Fruit fly (Drosophila melanogaster) whole organism, embryonic: ENCODE results near the gene Bap111.
A peak's percentile ranks its signal among the peaks of the same experiment; 100 is the strongest.

ENCODE experiments used
- ATbp ChIP-seq: fragments of 200-800 bp; sonication (Bioruptor generic); optimal IDR thresholded peaks from 2 replicates; lab custom pipeline; 2017; ENCODE audit warnings: missing biosample characterization, mild to moderate bottlenecking, missing genetic modification characterization, missing genetic modification reagents
- B-H2 ChIP-seq: fragments of 200-800 bp; sonication (Bioruptor generic); optimal IDR thresholded peaks from 2 replicates; lab custom pipeline; 2018; ENCODE audit warnings: missing biosample characterization, mild to moderate bottlenecking, missing genetic modification characterization
- C15 ChIP-seq: fragments of 200-800 bp; sonication (Bioruptor generic); IDR thresholded peaks from 3 replicates; pipeline ENCODE4 v1.3.6; 2022; ENCODE audit warnings: missing biosample characterization, missing genetic modification characterization
- CG10959 ChIP-seq: fragments of 200-800 bp; sonication (Bioruptor generic); IDR thresholded peaks from 2 replicates; pipeline ENCODE4 v1.3.6; 2022; ENCODE audit warnings: missing biosample characterization, missing genetic modification characterization
- CG11695 ChIP-seq: fragments of 200-800 bp; sonication (Bioruptor generic); IDR thresholded peaks from 3 replicates; pipeline ENCODE4 v1.3.6; 2022; ENCODE audit warnings: missing biosample characterization, missing genetic modification characterization
- CG11723 ChIP-seq: fragments of 200-800 bp; sonication (Bioruptor generic); optimal IDR thresholded peaks from 2 replicates; lab custom pipeline; 2017; ENCODE audit warnings: missing biosample characterization, mild to moderate bottlenecking, missing genetic modification characterization
- CG12071 ChIP-seq: fragments of 200-800 bp; sonication (Bioruptor generic); optimal IDR thresholded peaks from 3 replicates; lab custom pipeline; 2018; ENCODE audit warnings: missing biosample characterization, mild to moderate bottlenecking, missing genetic modification characterization
- CG14014 ChIP-seq: fragments of 200-800 bp; sonication (Bioruptor generic); IDR thresholded peaks from 2 replicates; pipeline ENCODE4 v1.3.6; 2022; ENCODE audit warnings: missing biosample characterization, missing genetic modification characterization
- CG14710 ChIP-seq: fragments of 200-800 bp; sonication (Bioruptor generic); optimal IDR thresholded peaks from 3 replicates; lab custom pipeline; 2019; ENCODE audit warnings: missing biosample characterization, mild to moderate bottlenecking, missing genetic modification characterization, moderate library complexity
- CG15514 ChIP-seq: fragments of 200-800 bp; sonication (Bioruptor generic); optimal IDR thresholded peaks from 3 replicates; lab custom pipeline; 2017; ENCODE audit warnings: missing biosample characterization, missing genetic modification characterization, mild to moderate bottlenecking, moderate library complexity, missing genetic modification reagents
- CG1602 ChIP-seq: fragments of 200-800 bp; sonication (Bioruptor generic); optimal IDR thresholded peaks from 3 replicates; lab custom pipeline; 2016; ENCODE audit warnings: missing biosample characterization, missing genetic modification characterization
- CG1603 ChIP-seq: fragments of 200-800 bp; sonication (Bioruptor generic); optimal IDR thresholded peaks from 2 replicates; lab custom pipeline; 2019; ENCODE audit warnings: missing biosample characterization, mild to moderate bottlenecking, missing genetic modification characterization, moderate library complexity
- CG17328 ChIP-seq: fragments of 200-800 bp; sonication (Bioruptor generic); IDR thresholded peaks from 2 replicates; pipeline ENCODE4 v1.3.6; 2022; ENCODE audit warnings: missing biosample characterization, missing genetic modification characterization
- CG17359 ChIP-seq: fragments of 200-800 bp; sonication (Bioruptor generic); optimal IDR thresholded peaks from 3 replicates; lab custom pipeline; 2018; ENCODE audit warnings: missing biosample characterization, mild to moderate bottlenecking, missing genetic modification characterization, moderate library complexity
- CG1832 ChIP-seq: fragments of 200-800 bp; sonication (Bioruptor generic); optimal IDR thresholded peaks from 2 replicates; lab custom pipeline; 2017; ENCODE audit warnings: missing biosample characterization, mild to moderate bottlenecking, missing genetic modification characterization, inconsistent platforms
- CG2116 ChIP-seq: fragments of 200-800 bp; sonication (Bioruptor generic); optimal IDR thresholded peaks from 3 replicates; lab custom pipeline; 2018; ENCODE audit warnings: missing biosample characterization, mild to moderate bottlenecking, missing genetic modification characterization
- CG33213 ChIP-seq: fragments of 200-800 bp; sonication (Bioruptor generic); optimal IDR thresholded peaks from 3 replicates; lab custom pipeline; 2016; ENCODE audit warnings: missing biosample characterization, missing genetic modification characterization
- CG3407 ChIP-seq: fragments of 200-800 bp; sonication (Bioruptor generic); optimal IDR thresholded peaks from 2 replicates; lab custom pipeline; 2018; ENCODE audit warnings: missing biosample characterization, mild to moderate bottlenecking, missing genetic modification characterization
- CG34224 ChIP-seq: fragments of 200-800 bp; sonication (Bioruptor generic); IDR thresholded peaks from 3 replicates; pipeline ENCODE4 v1.3.6; 2022; ENCODE audit warnings: missing biosample characterization, missing genetic modification characterization; ENCODE audit not compliant: partially characterized antibody
- CG4328 ChIP-seq: fragments of 200-800 bp; sonication (Bioruptor generic); optimal IDR thresholded peaks from 3 replicates; lab custom pipeline; 2017; ENCODE audit warnings: missing biosample characterization, missing genetic modification reagents, missing genetic modification characterization
- CG9727 ChIP-seq: fragments of 200-800 bp; sonication (Bioruptor generic); optimal IDR thresholded peaks from 3 replicates; lab custom pipeline; 2017; ENCODE audit warnings: missing biosample characterization, mild to moderate bottlenecking, missing genetic modification characterization
- CG9797 ChIP-seq: fragments of 200-800 bp; sonication (Bioruptor generic); optimal IDR thresholded peaks from 3 replicates; lab custom pipeline; 2018; ENCODE audit warnings: missing biosample characterization, mild to moderate bottlenecking, missing genetic modification characterization
- Chrac-16 ChIP-seq: fragments of 200-800 bp; sonication (Bioruptor generic); optimal IDR thresholded peaks from 3 replicates; lab custom pipeline; 2016; ENCODE audit warnings: missing biosample characterization, missing genetic modification characterization
- Dad ChIP-seq: fragments of 200-800 bp; sonication (Bioruptor generic); optimal IDR thresholded peaks from 3 replicates; lab custom pipeline; 2016; ENCODE audit warnings: missing biosample characterization, missing genetic modification characterization
- Deaf1 ChIP-seq: fragments of 200-800 bp; optimal IDR thresholded peaks from 3 replicates; lab custom pipeline; 2019; ENCODE audit warnings: missing biosample characterization, mild to moderate bottlenecking, missing genetic modification characterization, moderate library complexity
- Fer1 ChIP-seq: fragments of 200-800 bp; sonication (Bioruptor generic); optimal IDR thresholded peaks from 2 replicates; lab custom pipeline; 2017; ENCODE audit warnings: missing biosample characterization, mild to moderate bottlenecking, missing genetic modification characterization
- HHEX ChIP-seq: fragments of 200-800 bp; sonication (Bioruptor generic); optimal IDR thresholded peaks from 3 replicates; lab custom pipeline; 2017; ENCODE audit warnings: missing biosample characterization, mild to moderate bottlenecking, missing genetic modification characterization, missing genetic modification reagents
- HLH54F ChIP-seq: fragments of 200-800 bp; sonication (Bioruptor generic); optimal IDR thresholded peaks from 3 replicates; lab custom pipeline; 2016; ENCODE audit warnings: missing biosample characterization, missing genetic modification characterization
- HLHmδ ChIP-seq: fragments of 200-800 bp; sonication (Bioruptor generic); optimal IDR thresholded peaks from 2 replicates; lab custom pipeline; 2018; ENCODE audit warnings: missing biosample characterization, mild to moderate bottlenecking, missing genetic modification characterization, moderate library complexity
- HmgD ChIP-seq: fragments of 200-800 bp; sonication (Bioruptor generic); optimal IDR thresholded peaks from 3 replicates; lab custom pipeline; 2016; ENCODE audit warnings: missing biosample characterization, missing genetic modification characterization
- Hr78 ChIP-seq, 2 experiments: fragments of 200-800 bp in 1 of 2; fragments of >200 bp in 1 of 2; sonication (Bioruptor generic) in 1 of 2; optimal IDR thresholded peaks; 2 replicates each; lab custom pipeline; 2017 to 2019; ENCODE audit warnings: missing biosample characterization in 2 of 2, missing genetic modification characterization in 2 of 2, mild to moderate bottlenecking in 1 of 2, moderate library complexity in 1 of 2
- MESR4 ChIP-seq: fragments of 200-800 bp; sonication (Bioruptor generic); optimal IDR thresholded peaks from 2 replicates; lab custom pipeline; 2018; ENCODE audit warnings: missing biosample characterization, mild to moderate bottlenecking, missing genetic modification characterization, moderate library complexity
- NC2α ChIP-seq: fragments of 200-800 bp; sonication (Bioruptor generic); optimal IDR thresholded peaks from 2 replicates; lab custom pipeline; 2016; ENCODE audit warnings: missing biosample characterization, missing genetic modification characterization
- Ravus ChIP-seq: fragments of 200-800 bp; sonication (Bioruptor generic); IDR thresholded peaks from 2 replicates; pipeline ENCODE4 v1.3.6; 2022; ENCODE audit warnings: missing biosample characterization, missing genetic modification characterization
- Side ChIP-seq: fragments of 200-800 bp; sonication (Bioruptor generic); optimal IDR thresholded peaks from 2 replicates; lab custom pipeline; 2016; ENCODE audit warnings: missing biosample characterization, missing genetic modification characterization
- Spps ChIP-seq: fragments of 200-800 bp; sonication (Bioruptor generic); optimal IDR thresholded peaks from 2 replicates; lab custom pipeline; 2018; ENCODE audit warnings: missing biosample characterization, mild to moderate bottlenecking, missing genetic modification characterization
- Trl ChIP-seq, 3 experiments: fragments of >200 bp in 2 of 3; fragments of 200-800 bp in 1 of 3; sonication (Bioruptor generic) in 1 of 3; optimal IDR thresholded peaks; 2 replicates in 1 of 3; 3 replicates in 2 of 3; lab custom pipeline; 2016 to 2017; ENCODE audit warnings: missing biosample characterization in 1 of 3, missing genetic modification characterization in 1 of 3
- br ChIP-seq: fragments of >200 bp; optimal IDR thresholded peaks from 2 replicates; lab custom pipeline; 2017
- da ChIP-seq: fragments of 200-800 bp; sonication (Bioruptor generic); optimal IDR thresholded peaks from 2 replicates; lab custom pipeline; 2016; ENCODE audit warnings: missing biosample characterization, missing genetic modification characterization
- dmrt99B ChIP-seq: fragments of 200-800 bp; sonication (Bioruptor generic); optimal IDR thresholded peaks from 2 replicates; lab custom pipeline; 2018; ENCODE audit warnings: missing biosample characterization, mild to moderate bottlenecking, missing genetic modification characterization, moderate library complexity
- gcm ChIP-seq: fragments of 200-800 bp; sonication (Bioruptor generic); optimal IDR thresholded peaks from 2 replicates; lab custom pipeline; 2019; ENCODE audit warnings: missing biosample characterization, mild to moderate bottlenecking, missing genetic modification characterization, moderate library complexity
- nau ChIP-seq: fragments of 200-800 bp; sonication (Bioruptor generic); optimal IDR thresholded peaks from 3 replicates; lab custom pipeline; 2017; ENCODE audit warnings: missing biosample characterization, mild to moderate bottlenecking, missing genetic modification characterization, missing genetic modification reagents
- sd ChIP-seq: fragments of 200-800 bp; sonication (Bioruptor generic); optimal IDR thresholded peaks from 3 replicates; lab custom pipeline; 2018; ENCODE audit warnings: missing biosample characterization, mild to moderate bottlenecking, missing genetic modification characterization, moderate library complexity
- sens-2 ChIP-seq: fragments of 200-800 bp; sonication (Bioruptor generic); IDR thresholded peaks from 2 replicates; pipeline ENCODE4 v1.3.6; 2022; ENCODE audit warnings: missing biosample characterization, missing genetic modification characterization
- sisA ChIP-seq: fragments of 200-800 bp; sonication (Bioruptor generic); IDR thresholded peaks from 2 replicates; pipeline ENCODE4 v1.3.6; 2022; ENCODE audit warnings: missing biosample characterization, missing genetic modification characterization
- slou ChIP-seq: fragments of 200-800 bp; sonication (Bioruptor generic); optimal IDR thresholded peaks from 3 replicates; lab custom pipeline; 2016; ENCODE audit warnings: missing biosample characterization, missing genetic modification characterization
- sob ChIP-seq: fragments of 200-800 bp; sonication (Bioruptor generic); IDR thresholded peaks from 2 replicates; pipeline ENCODE4 v1.3.6; 2022; ENCODE audit warnings: missing biosample characterization, missing genetic modification characterization
- zen ChIP-seq: fragments of 200-800 bp; sonication (Bioruptor generic); optimal IDR thresholded peaks from 3 replicates; lab custom pipeline; 2018; ENCODE audit warnings: missing biosample characterization, mild to moderate bottlenecking, missing genetic modification characterization, moderate library complexity
- zen2 ChIP-seq: fragments of 200-800 bp; sonication (Bioruptor generic); IDR thresholded peaks from 3 replicates; pipeline ENCODE4 v1.3.6; 2022; ENCODE audit warnings: missing biosample characterization, missing genetic modification characterization; ENCODE audit not compliant: partially characterized antibody

The Bap111 gene

DNA sequence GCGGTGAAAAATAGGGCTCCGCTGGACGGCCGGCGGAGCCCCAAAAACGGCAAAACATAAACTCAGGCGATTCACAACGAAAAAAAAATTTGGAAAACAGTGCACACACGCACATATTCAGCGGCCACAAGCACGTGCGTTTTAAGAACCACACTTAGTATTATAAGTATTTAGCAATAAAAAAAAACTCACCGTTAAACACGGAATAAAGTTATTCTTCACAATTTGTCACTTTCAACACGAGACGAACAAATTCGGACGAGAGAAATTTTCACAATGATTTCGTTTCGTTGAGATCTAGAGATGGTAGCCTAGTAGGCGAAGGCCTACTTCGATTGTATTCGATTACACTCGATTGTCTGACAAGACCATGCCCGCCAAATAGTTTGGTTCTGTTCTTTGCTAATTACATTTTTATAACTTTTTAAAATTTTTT lies 7.3 kb downstream of the Bap111 start, which contains the start of gene His3.3B (continued):
- peak; percentile 1 for TF ChIP-seq nau (GFP tag; lab: Kevin White, UChicago)
- TF ChIP-seq CG9727 (GFP tag; lab: Kevin White, UChicago): no peak
- no peak for TF ChIP-seq CG17359 (tag; lab: Kevin White, UChicago)
- TF ChIP-seq CG1603 (tag; lab: Kevin White, UChicago): peak; percentile 44
- TF ChIP-seq Dad: peak; percentile 1
- no peak for TF ChIP-seq Trl (optimal IDR thresholded peaks at IDR 0.05; lab: Kevin White, UChicago)
- TF ChIP-seq Trl (GFP tag; optimal IDR thresholded peaks at IDR 0.05; lab: Kevin White, UChicago): peak; percentile 5
- no peak for TF ChIP-seq Ravus (GFP tag; lab: Robert Waterston, UW)
- TF ChIP-seq Chrac-16 (GFP tag; lab: Kevin White, UChicago): no peak
- no peak for TF ChIP-seq B-H2 (GFP tag; lab: Kevin White, UChicago)
- peak; percentile 64 for TF ChIP-seq CG15514 (GFP tag; lab: Kevin White, UChicago)
- no peak for TF ChIP-seq br
- TF ChIP-seq CG11695 (GFP tag; lab: Robert Waterston, UW): no peak
- TF ChIP-seq, all 482 proteins: peak for 108

DNA sequence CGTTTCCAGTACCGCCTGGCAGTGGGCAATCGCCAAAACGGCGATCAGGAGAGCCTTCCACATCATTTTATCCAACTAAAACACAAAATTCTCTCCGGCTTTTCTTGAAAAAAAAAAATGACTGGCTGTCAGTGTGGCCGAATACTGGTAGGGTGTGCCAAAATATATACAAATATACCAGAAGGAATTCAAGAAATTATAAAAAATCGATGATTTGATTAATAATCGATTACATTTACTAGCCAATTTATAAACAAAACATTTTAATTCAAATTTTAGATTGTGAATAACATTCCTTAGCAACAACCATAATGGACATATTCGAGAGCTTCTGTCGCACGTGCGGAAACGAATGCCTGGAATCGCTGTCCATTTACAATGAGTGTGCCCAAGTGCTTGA lies 9.3 kb downstream of the Bap111 start, which contains the start of the genes Ost48 and Dlip1:
TSS of gene Ost48 (minus strand) at position 150 of the 400 bp plus-strand sequence.
TSS of gene Dlip1 (plus strand) at position 257 of the 400 bp plus-strand sequence.
- no peak for TF ChIP-seq sob (GFP tag; lab: Robert Waterston, UW)
- no peak for TF ChIP-seq ATbp
- TF ChIP-seq MESR4 (GFP tag; lab: Kevin White, UChicago): peak; percentile 28
- TF ChIP-seq CG1602 (GFP tag; lab: Kevin White, UChicago): no peak
- TF ChIP-seq NC2α: no peak
- TF ChIP-seq Fer1 (GFP tag; lab: Kevin White, UChicago): no peak
- TF ChIP-seq C15 (GFP tag; lab: Robert Waterston, UW): no peak
- no peak for TF ChIP-seq CG4328 (GFP tag; lab: Kevin White, UChicago)
- no peak for TF ChIP-seq Side (GFP tag; lab: Kevin White, UChicago)
- TF ChIP-seq slou (GFP tag; lab: Kevin White, UChicago): no peak
- TF ChIP-seq HmgD (GFP tag; lab: Kevin White, UChicago): no peak
- peak; percentile 40 for TF ChIP-seq CG2116 (GFP tag; lab: Kevin White, UChicago)
- no peak for TF ChIP-seq CG14014 (GFP tag; lab: Robert Waterston, UW)
- TF ChIP-seq da (GFP tag; lab: Kevin White, UChicago): no peak
- TF ChIP-seq Deaf1: no peak
- no peak for TF ChIP-seq dmrt99B
- TF ChIP-seq HHEX (GFP tag; lab: Kevin White, UChicago): no peak
- no peak for TF ChIP-seq gcm
- TF ChIP-seq HLHmδ (GFP tag; lab: Kevin White, UChicago): no peak
- TF ChIP-seq Hr78 (GFP tag; optimal IDR thresholded peaks at IDR 0.05; lab: Kevin White, UChicago): no peak
- no peak for TF ChIP-seq CG11723 (GFP tag; lab: Kevin White, UChicago)
- no peak for TF ChIP-seq zen2 (GFP tag; lab: Robert Waterston, UW)
- peak; percentile 12 for TF ChIP-seq CG14710
- TF ChIP-seq CG9797: peak; percentile 67
- TF ChIP-seq Spps (tag; lab: Kevin White, UChicago): no peak
- peak; percentile 28; the same call in 1 of the 3 replicates for TF ChIP-seq CG34224 (GFP tag; lab: Robert Waterston, UW)
- no peak for TF ChIP-seq zen (tag; lab: Kevin White, UChicago)
- TF ChIP-seq HLH54F (GFP tag; lab: Kevin White, UChicago): no peak
- TF ChIP-seq CG1832: no peak
- TF ChIP-seq sisA: no peak
- TF ChIP-seq sd (tag; lab: Kevin White, UChicago): peak; percentile 34
- no peak for TF ChIP-seq sens-2 (GFP tag; lab: Robert Waterston, UW)
- TF ChIP-seq CG12071: no peak
- no peak for TF ChIP-seq CG11695 (GFP tag; lab: Robert Waterston, UW)
- no peak for TF ChIP-seq CG33213 (GFP tag; lab: Kevin White, UChicago)
- no peak for TF ChIP-seq CG3407 (GFP tag; lab: Kevin White, UChicago)
- TF ChIP-seq CG10959 (GFP tag; lab: Robert Waterston, UW): no peak
- TF ChIP-seq CG17328: no peak
